Fruit fly (Drosophila melanogaster) whole organism, prepupa: ENCODE measurements around the gene CG42371.
A peak's percentile ranks its signal among the peaks of the same experiment; 100 is the strongest.

Experiments
- Blimp-1 ChIP-seq: fragments of 200-800 bp; sonication (Bioruptor generic); optimal IDR thresholded peaks from 3 replicates; lab custom pipeline; 2017; ENCODE audit warnings: missing biosample characterization, missing genetic modification characterization, mild to moderate bottlenecking, moderate library complexity, missing genetic modification reagents
- CG10669 ChIP-seq: fragments of 200-800 bp; sonication (Bioruptor generic); optimal IDR thresholded peaks from 3 replicates; lab custom pipeline; 2018; ENCODE audit warnings: missing biosample characterization, mild to moderate bottlenecking, missing genetic modification characterization, moderate library complexity
- CG11294 ChIP-seq: fragments of 200-800 bp; sonication (Bioruptor generic); IDR thresholded peaks from 2 replicates; pipeline ENCODE4 v1.3.6; 2022; ENCODE audit warnings: missing biosample characterization, missing genetic modification characterization
- CG11762 ChIP-seq: fragments of 200-800 bp; sonication (Bioruptor generic); optimal IDR thresholded peaks from 3 replicates; lab custom pipeline; 2016; ENCODE audit warnings: missing biosample characterization, missing genetic modification characterization; ENCODE audit not compliant: insufficient read depth
- CG11902 ChIP-seq: fragments of 200-800 bp; sonication (Bioruptor generic); optimal IDR thresholded peaks from 3 replicates; lab custom pipeline; 2016; ENCODE audit warnings: missing biosample characterization, missing genetic modification characterization
- CG15336 ChIP-seq: fragments of 200-800 bp; sonication (Bioruptor generic); IDR thresholded peaks from 2 replicates; pipeline ENCODE4 v1.3.6; 2022; ENCODE audit warnings: missing biosample characterization, missing genetic modification characterization
- CG1621 ChIP-seq: fragments of 200-800 bp; sonication (Bioruptor generic); optimal IDR thresholded peaks from 3 replicates; lab custom pipeline; 2018; ENCODE audit warnings: missing biosample characterization, mild to moderate bottlenecking, missing genetic modification characterization
- CG16779 ChIP-seq: fragments of 200-800 bp; sonication (Bioruptor generic); optimal IDR thresholded peaks from 3 replicates; lab custom pipeline; 2017; ENCODE audit warnings: missing biosample characterization, mild to moderate bottlenecking, missing genetic modification characterization
- CG3032 ChIP-seq: fragments of 200-800 bp; optimal IDR thresholded peaks from 2 replicates; lab custom pipeline; 2019; ENCODE audit warnings: missing biosample characterization, mild to moderate bottlenecking, missing genetic modification characterization, moderate library complexity
- CG31627 ChIP-seq: fragments of 200-800 bp; sonication (Bioruptor generic); optimal IDR thresholded peaks from 3 replicates; lab custom pipeline; 2016; ENCODE audit warnings: missing biosample characterization, missing genetic modification characterization
- CG32006 ChIP-seq: fragments of 200-800 bp; sonication (Bioruptor generic); optimal IDR thresholded peaks from 3 replicates; lab custom pipeline; 2017; ENCODE audit warnings: missing biosample characterization, mild to moderate bottlenecking, missing genetic modification characterization
- CG3919 ChIP-seq: fragments of 200-800 bp; sonication (Bioruptor generic); optimal IDR thresholded peaks from 3 replicates; lab custom pipeline; 2016; ENCODE audit warnings: missing biosample characterization, missing genetic modification characterization
- CG4318 ChIP-seq: fragments of 200-800 bp; sonication (Bioruptor generic); optimal IDR thresholded peaks from 3 replicates; lab custom pipeline; 2017; ENCODE audit warnings: missing biosample characterization, mild to moderate bottlenecking, missing genetic modification characterization
- CG6276 ChIP-seq: fragments of 200-800 bp; sonication (Bioruptor generic); optimal IDR thresholded peaks from 2 replicates; lab custom pipeline; 2017; ENCODE audit warnings: missing biosample characterization, mild to moderate bottlenecking, missing genetic modification characterization
- CG6792 ChIP-seq: fragments of 200-800 bp; sonication (Bioruptor generic); optimal IDR thresholded peaks from 3 replicates; lab custom pipeline; 2016; ENCODE audit warnings: missing biosample characterization, missing genetic modification characterization
- CG6854 ChIP-seq: fragments of 200-800 bp; sonication (Bioruptor generic); optimal IDR thresholded peaks from 2 replicates; lab custom pipeline; 2017; ENCODE audit warnings: missing biosample characterization, mild to moderate bottlenecking, missing genetic modification characterization
- CG8119 ChIP-seq: fragments of 200-800 bp; sonication (Bioruptor generic); IDR thresholded peaks from 3 replicates; pipeline ENCODE4 v1.3.6; 2022; ENCODE audit warnings: missing biosample characterization, missing genetic modification characterization
- CG8632 ChIP-seq: fragments of 200-800 bp; sonication (Bioruptor generic); optimal IDR thresholded peaks from 3 replicates; lab custom pipeline; 2016; ENCODE audit warnings: missing biosample characterization, missing genetic modification characterization
- CG9139 ChIP-seq: fragments of 200-800 bp; sonication (Bioruptor generic); optimal IDR thresholded peaks from 3 replicates; lab custom pipeline; 2017; ENCODE audit warnings: missing biosample characterization, mild to moderate bottlenecking, missing genetic modification characterization
- Eip75B ChIP-seq: fragments of 200-800 bp; sonication (Bioruptor generic); optimal IDR thresholded peaks from 3 replicates; lab custom pipeline; 2016; ENCODE audit warnings: missing biosample characterization, missing genetic modification characterization
- Eip93F ChIP-seq: fragments of 200-800 bp; sonication (Bioruptor generic); optimal IDR thresholded peaks from 2 replicates; lab custom pipeline; 2016; ENCODE audit warnings: missing biosample characterization, mild to moderate bottlenecking, missing genetic modification characterization
- Ets21C ChIP-seq: fragments of 200-800 bp; sonication (Bioruptor generic); optimal IDR thresholded peaks from 3 replicates; lab custom pipeline; 2016; ENCODE audit warnings: missing biosample characterization, missing genetic modification characterization
- Ets96B ChIP-seq: fragments of 200-800 bp; optimal IDR thresholded peaks from 2 replicates; lab custom pipeline; 2019; ENCODE audit warnings: missing biosample characterization, mild to moderate bottlenecking, missing genetic modification characterization, moderate library complexity
- Hr38 ChIP-seq: sonication (Bioruptor generic); optimal IDR thresholded peaks from 2 replicates; lab custom pipeline; 2016; ENCODE audit warnings: missing biosample characterization, missing genetic modification characterization
- Hr4 ChIP-seq: fragments of 200-800 bp; sonication (Bioruptor generic); optimal IDR thresholded peaks from 3 replicates; lab custom pipeline; 2016; ENCODE audit warnings: missing biosample characterization, missing genetic modification characterization
- Smox ChIP-seq: fragments of 200-800 bp; sonication (Bioruptor generic); optimal IDR thresholded peaks from 3 replicates; lab custom pipeline; 2016; ENCODE audit warnings: missing biosample characterization, missing genetic modification characterization
- Sox102F ChIP-seq: fragments of 200-800 bp; sonication (Bioruptor generic); optimal IDR thresholded peaks from 2 replicates; lab custom pipeline; 2016; ENCODE audit warnings: missing biosample characterization, mild to moderate bottlenecking, missing genetic modification characterization
- Sox14 ChIP-seq: fragments of 200-800 bp; sonication (Bioruptor generic); optimal IDR thresholded peaks from 3 replicates; lab custom pipeline; 2016; ENCODE audit warnings: missing biosample characterization, missing genetic modification characterization
- Sox15 ChIP-seq: fragments of 200-800 bp; sonication (Bioruptor generic); optimal IDR thresholded peaks from 3 replicates; lab custom pipeline; 2016; ENCODE audit warnings: missing biosample characterization, missing genetic modification characterization
- acj6 ChIP-seq: fragments of 200-800 bp; sonication (Bioruptor generic); optimal IDR thresholded peaks from 3 replicates; lab custom pipeline; 2016; ENCODE audit warnings: missing biosample characterization, missing genetic modification characterization
- cyc ChIP-seq: fragments of 200-800 bp; sonication (Bioruptor generic); optimal IDR thresholded peaks from 3 replicates; lab custom pipeline; 2016; ENCODE audit warnings: missing biosample characterization, missing genetic modification characterization
- dac ChIP-seq: fragments of 200-800 bp; sonication (Bioruptor generic); optimal IDR thresholded peaks from 2 replicates; lab custom pipeline; 2017; ENCODE audit warnings: missing biosample characterization, mild to moderate bottlenecking, missing genetic modification characterization
- dsx ChIP-seq: fragments of 200-800 bp; optimal IDR thresholded peaks from 3 replicates; lab custom pipeline; 2019; ENCODE audit warnings: missing biosample characterization, mild to moderate bottlenecking, missing genetic modification characterization, moderate library complexity; ENCODE audit not compliant: poor library complexity, severe bottlenecking
- eg ChIP-seq: fragments of 200-800 bp; sonication (Bioruptor generic); IDR thresholded peaks from 3 replicates; pipeline ENCODE4 v1.3.6; 2022; ENCODE audit warnings: missing biosample characterization, missing genetic modification characterization
- fd59A ChIP-seq: fragments of 200-800 bp; sonication (Bioruptor generic); optimal IDR thresholded peaks from 2 replicates; lab custom pipeline; 2017; ENCODE audit warnings: missing biosample characterization, mild to moderate bottlenecking, missing genetic modification characterization, missing genetic modification reagents
- fkh ChIP-seq: fragments of 200-800 bp; sonication (Bioruptor generic); optimal IDR thresholded peaks from 3 replicates; lab custom pipeline; 2017; ENCODE audit warnings: missing biosample characterization, mild to moderate bottlenecking, missing genetic modification characterization, moderate library complexity
- lz ChIP-seq: fragments of 200-800 bp; sonication (Bioruptor generic); optimal IDR thresholded peaks from 3 replicates; lab custom pipeline; 2016; ENCODE audit warnings: missing biosample characterization, missing genetic modification characterization
- net ChIP-seq: fragments of 200-800 bp; sonication (Bioruptor generic); optimal IDR thresholded peaks from 3 replicates; lab custom pipeline; 2016; ENCODE audit warnings: missing biosample characterization, missing genetic modification characterization
- pdm3 ChIP-seq: fragments of 200-800 bp; sonication (Bioruptor generic); optimal IDR thresholded peaks from 3 replicates; lab custom pipeline; 2016; ENCODE audit warnings: missing biosample characterization, missing genetic modification characterization
- salr ChIP-seq, 2 experiments: fragments of 200-800 bp; sonication (Bioruptor generic); optimal IDR thresholded peaks; 3 replicates each; lab custom pipeline; 2016 to 2018; ENCODE audit warnings: missing biosample characterization in 2 of 2, missing genetic modification characterization in 2 of 2, mild to moderate bottlenecking in 1 of 2
- spab ChIP-seq: fragments of 200-800 bp; sonication (Bioruptor generic); optimal IDR thresholded peaks from 2 replicates; lab custom pipeline; 2017; ENCODE audit warnings: missing biosample characterization, mild to moderate bottlenecking, missing genetic modification characterization, missing genetic modification reagents
- ss ChIP-seq, 2 experiments: fragments of 200-800 bp; sonication (Bioruptor generic); optimal IDR thresholded peaks; 2 replicates in 1 of 2; 3 replicates in 1 of 2; lab custom pipeline; 2017 to 2018; ENCODE audit warnings: mild to moderate bottlenecking in 2 of 2, missing biosample characterization in 2 of 2, missing genetic modification characterization in 2 of 2, moderate library complexity in 1 of 2
- svp ChIP-seq: fragments of 200-800 bp; sonication (Bioruptor generic); peaks from one replicate; lab custom pipeline; 2016; ENCODE audit warnings: missing biosample characterization, missing genetic modification characterization
- vri ChIP-seq: fragments of 200-800 bp; sonication (Bioruptor generic); optimal IDR thresholded peaks from 3 replicates; lab custom pipeline; 2016; ENCODE audit warnings: missing biosample characterization, mild to moderate bottlenecking, missing genetic modification characterization

The CG42371 gene

dm6 chr2L:2177969-2178809 is 38.9 kb downstream of the CG42371 start, which contains the start of gene aop (continued):
- no peak for TF ChIP-seq Hr38 (GFP tag; lab: Kevin White, UChicago)
- no peak for TF ChIP-seq fd59A (GFP tag; lab: Kevin White, UChicago)
- no peak for TF ChIP-seq CG32006 (GFP tag; lab: Kevin White, UChicago)
- TF ChIP-seq CG9139 (GFP tag; lab: Kevin White, UChicago) = peak; percentile 49
- peak; percentile 48 for TF ChIP-seq CG15336 (GFP tag; lab: Robert Waterston, UW)
- no peak for TF ChIP-seq Sox15 (GFP tag; lab: Kevin White, UChicago)
- TF ChIP-seq ss (GFP tag; optimal IDR thresholded peaks at IDR 0.05; lab: Kevin White, UChicago) = peak; percentile 68 to 83
- TF ChIP-seq dsx (GFP tag; lab: Kevin White, UChicago) = peak; percentile 69
- TF ChIP-seq Sox102F (GFP tag; lab: Kevin White, UChicago) = peak; percentile 75
- TF ChIP-seq spab = peak; percentile 12
- peak; percentile 69 for TF ChIP-seq Blimp-1 (GFP tag; lab: Kevin White, UChicago)
- TF ChIP-seq CG11762 = no peak
- TF ChIP-seq Eip93F (GFP tag; lab: Kevin White, UChicago) = peak; percentile 55
- TF ChIP-seq cyc (GFP tag; lab: Kevin White, UChicago) = no peak
- TF ChIP-seq CG1621 (tag; lab: Kevin White, UChicago) = peak; percentile 21
- TF ChIP-seq net (GFP tag; lab: Kevin White, UChicago) = peak; percentile 58
- TF ChIP-seq vri (GFP tag; lab: Kevin White, UChicago) = peak; percentile 52
- TF ChIP-seq Smox (GFP tag; lab: Kevin White, UChicago) = peak; percentile 38
- peak; percentile 60 for TF ChIP-seq CG16779
- no peak for TF ChIP-seq CG8119
- TF ChIP-seq lz (GFP tag; lab: Kevin White, UChicago) = peak; percentile 1
- TF ChIP-seq pdm3 = peak; percentile 28
- no peak for TF ChIP-seq CG4318 (GFP tag; lab: Kevin White, UChicago)

- peak; percentile 76 for TF ChIP-seq CG8632 (GFP tag; lab: Kevin White, UChicago)
- peak; percentile 49 for TF ChIP-seq CG11902 (GFP tag; lab: Kevin White, UChicago)
- peak; percentile 71 for TF ChIP-seq CG3919 (GFP tag; lab: Kevin White, UChicago)
- TF ChIP-seq Sox14 = peak; percentile 81
- TF ChIP-seq CG32006 (GFP tag; lab: Kevin White, UChicago) = peak; percentile 59
- TF ChIP-seq CG10669 (GFP tag; lab: Kevin White, UChicago) = peak; percentile 59
- TF ChIP-seq CG8119 = peak; percentile 15; the same call in 1 of the 3 replicates
- peak; percentile 62 for TF ChIP-seq eg
- no peak for TF ChIP-seq CG6854 (GFP tag; lab: Kevin White, UChicago)
- no peak for TF ChIP-seq Blimp-1 (GFP tag; lab: Kevin White, UChicago)
- peak; percentile 52 for TF ChIP-seq Eip93F (GFP tag; lab: Kevin White, UChicago)
- TF ChIP-seq CG11762 = peak; percentile 75
- no peak for TF ChIP-seq CG9139 (GFP tag; lab: Kevin White, UChicago)
- TF ChIP-seq CG3032 (tag; lab: Kevin White, UChicago) = peak; percentile 51
- peak in 1 of 2 experiments; percentile 54 for TF ChIP-seq salr (GFP tag; optimal IDR thresholded peaks at IDR 0.05; lab: Kevin White, UChicago)
- peak; percentile 60 for TF ChIP-seq Hr4 (GFP tag; lab: Kevin White, UChicago)
- peak; percentile 63 for TF ChIP-seq Eip75B (GFP tag; lab: Kevin White, UChicago)
- peak; percentile 78 for TF ChIP-seq CG31627 (GFP tag; lab: Kevin White, UChicago)
- peak; percentile 19 for TF ChIP-seq CG4318 (GFP tag; lab: Kevin White, UChicago)
- TF ChIP-seq CG15336 (GFP tag; lab: Robert Waterston, UW) = peak; percentile 39; the same call in 1 of the 2 replicates
- peak; percentile 24 for TF ChIP-seq CG1621 (tag; lab: Kevin White, UChicago)
- no peak for TF ChIP-seq Hr38 (GFP tag; lab: Kevin White, UChicago)
- TF ChIP-seq CG11294 = no peak
- peak; percentile 61 for TF ChIP-seq fkh (GFP tag; lab: Kevin White, UChicago)
- TF ChIP-seq vri (GFP tag; lab: Kevin White, UChicago) = peak; percentile 35
- no peak for TF ChIP-seq CG16779
- TF ChIP-seq CG6792 (GFP tag; lab: Kevin White, UChicago) = peak; percentile 64
- TF ChIP-seq svp (GFP tag; lab: Kevin White, UChicago) = peak; percentile 93
- peak; percentile 22 for TF ChIP-seq CG6276 (GFP tag; lab: Kevin White, UChicago)
- TF ChIP-seq Ets21C = peak; percentile 70
- TF ChIP-seq cyc (GFP tag; lab: Kevin White, UChicago) = peak; percentile 72
- peak; percentile 76 for TF ChIP-seq Smox (GFP tag; lab: Kevin White, UChicago)
- TF ChIP-seq Ets96B (tag; lab: Kevin White, UChicago) = peak; percentile 64
- no peak for TF ChIP-seq dac (GFP tag; lab: Kevin White, UChicago)
- peak; percentile 72 for TF ChIP-seq acj6 (GFP tag; lab: Kevin White, UChicago)
These were observed 39.6 kb downstream of the CG42371 start for dm6 chr2L:2177312-2177968.
